Fruit fly (Drosophila melanogaster): ENCODE results near the gene CNPYb.

CNPYb gene

DNA sequence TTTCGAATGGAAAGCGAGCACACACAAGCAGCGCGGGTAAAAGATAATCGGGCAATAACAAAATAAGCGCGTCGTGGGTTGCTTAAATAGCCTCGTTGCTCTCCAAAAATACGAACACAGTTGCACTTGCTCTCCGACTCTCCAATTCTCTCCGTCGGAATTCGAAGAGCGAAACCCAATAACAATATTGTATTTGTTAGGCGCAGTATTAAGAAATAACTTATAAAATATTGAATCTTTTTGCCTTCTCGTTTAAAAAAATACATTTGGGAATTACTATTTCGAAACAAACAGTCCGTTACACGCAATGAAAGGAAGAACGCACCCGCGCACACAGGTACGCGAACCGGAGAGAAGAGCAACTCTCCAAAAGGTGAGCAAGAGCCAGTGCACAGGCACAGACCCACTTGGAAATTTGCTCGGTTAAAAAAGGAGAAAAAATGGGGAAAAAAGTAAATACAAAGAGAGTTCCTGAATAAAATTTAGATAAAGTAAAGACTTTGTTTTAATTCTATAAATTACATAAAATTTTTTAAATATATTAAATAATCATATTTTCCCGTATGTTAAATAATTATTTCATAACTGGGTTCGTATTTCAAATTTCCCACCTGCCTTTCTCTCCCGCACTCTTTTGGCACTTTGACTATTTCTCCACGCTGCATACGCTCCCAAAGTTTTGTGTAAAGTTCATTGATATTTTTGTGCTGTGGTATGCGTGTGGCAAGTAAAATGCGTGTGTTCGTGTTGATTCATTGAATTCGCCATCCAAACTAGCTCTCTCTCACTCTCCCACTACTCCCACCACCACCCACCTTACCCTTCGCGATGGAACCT lies 9.4 kb downstream of the CNPYb start, which contains the start of gene Mkp3 (continued):
- TF ChIP-seq Met (GFP tag; optimal IDR thresholded peaks at IDR 0.05), result peak; percentile 73
- TF ChIP-seq CG16779 (tag; optimal IDR thresholded peaks at IDR 0.05), result peak; percentile 88
- TF ChIP-seq net (GFP tag; optimal IDR thresholded peaks at IDR 0.05), result peak; percentile 85
- TF ChIP-seq Sox15 (GFP tag; optimal IDR thresholded peaks at IDR 0.05), result peak; percentile 61
- peak; percentile 83 for TF ChIP-seq CG4318 (GFP tag; optimal IDR thresholded peaks at IDR 0.05)
- TF ChIP-seq fkh (GFP tag; optimal IDR thresholded peaks at IDR 0.05), result peak; percentile 81
- TF ChIP-seq CG6808 (GFP tag; optimal IDR thresholded peaks at IDR 0.05), result peak; percentile 87
- peak; percentile 70 for TF ChIP-seq Sox102F (GFP tag; optimal IDR thresholded peaks at IDR 0.05)
- peak; percentile 79 for TF ChIP-seq esn (GFP tag; optimal IDR thresholded peaks at IDR 0.05)
- peak; percentile 85 for TF ChIP-seq CG3919 (GFP tag; optimal IDR thresholded peaks at IDR 0.05)
- peak; percentile 69 for TF ChIP-seq Hr4 (GFP tag; optimal IDR thresholded peaks at IDR 0.05)
- peak; percentile 73 for TF ChIP-seq vri (GFP tag; optimal IDR thresholded peaks at IDR 0.05)
- peak; percentile 80 for TF ChIP-seq CG6792 (GFP tag; optimal IDR thresholded peaks at IDR 0.05)
- peak; percentile 97 for TF ChIP-seq CG8119 (GFP tag; IDR thresholded peaks at IDR 0.05)
- TF ChIP-seq achi (GFP tag; optimal IDR thresholded peaks at IDR 0.05), result peak; percentile 92
- peak; percentile 91 for TF ChIP-seq Gug (GFP tag; IDR thresholded peaks at IDR 0.05)
- TF ChIP-seq CG31627 (GFP tag; optimal IDR thresholded peaks at IDR 0.05), result peak; percentile 10
- peak; percentile 87 to 88 for TF ChIP-seq ss (GFP tag; optimal IDR thresholded peaks at IDR 0.05)
- TF ChIP-seq dsx (GFP tag; optimal IDR thresholded peaks at IDR 0.05; ENCODE audit: poor library complexity, severe bottlenecking), result peak; percentile 83
- peak; percentile 75 for TF ChIP-seq CG1621 (tag; optimal IDR thresholded peaks at IDR 0.05)
- peak; percentile 51 for TF ChIP-seq Hr39 (GFP tag; optimal IDR thresholded peaks at IDR 0.05)
- TF ChIP-seq fd59A (GFP tag; optimal IDR thresholded peaks at IDR 0.05), result peak; percentile 83
- TF ChIP-seq pdm3 (GFP tag; optimal IDR thresholded peaks at IDR 0.05), result peak; percentile 75
- TF ChIP-seq CG11902 (GFP tag; optimal IDR thresholded peaks at IDR 0.05), result peak; percentile 55
- TF ChIP-seq CG6163 (GFP tag; IDR thresholded peaks at IDR 0.05), result peak; percentile 93
- TF ChIP-seq CG8319 (GFP tag; optimal IDR thresholded peaks at IDR 0.05), result peak; percentile 61
- peak; percentile 71 for TF ChIP-seq dac (GFP tag; optimal IDR thresholded peaks at IDR 0.05)
- TF ChIP-seq CG15336 (GFP tag; IDR thresholded peaks at IDR 0.05), result peak; percentile 98
- TF ChIP-seq Sox14 (GFP tag; optimal IDR thresholded peaks at IDR 0.05), result peak; percentile 51
- peak; percentile 65 for TF ChIP-seq Blimp-1 (GFP tag; optimal IDR thresholded peaks at IDR 0.05)
- peak; percentile 87 for TF ChIP-seq CG10631 (GFP tag; optimal IDR thresholded peaks at IDR 0.05)

DNA sequence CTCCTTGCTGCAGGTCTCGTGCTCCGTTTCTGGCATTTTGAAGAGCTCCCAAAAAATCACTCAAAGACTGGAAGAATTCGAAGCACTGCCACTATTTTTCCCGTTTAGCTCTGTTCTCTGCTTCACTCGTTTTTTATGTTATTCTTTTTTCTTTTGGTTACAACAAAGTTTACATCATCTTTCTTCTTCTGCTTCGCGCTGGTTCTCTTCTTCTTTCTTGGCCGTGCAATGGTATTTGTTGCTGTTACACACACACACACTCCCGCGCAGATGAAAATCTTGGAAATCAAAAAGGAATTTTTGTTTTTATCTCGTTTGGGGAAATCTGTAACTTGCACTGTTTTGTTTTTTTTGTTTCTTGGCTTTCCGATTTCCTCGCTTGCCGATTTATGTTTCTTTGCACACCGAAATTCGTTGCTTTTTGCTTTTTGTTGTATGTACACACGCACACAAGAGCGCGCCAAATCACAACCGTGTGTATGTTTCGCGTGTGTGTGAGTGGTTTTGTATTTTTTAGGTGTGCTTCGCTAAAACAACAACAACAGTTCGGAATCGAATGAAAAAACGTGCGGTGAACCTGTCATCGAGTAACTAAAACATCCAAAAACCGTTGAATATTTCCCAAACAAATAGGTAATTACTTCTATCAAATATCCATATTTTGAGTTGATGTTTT lies 10.2 kb downstream of the CNPYb start:
- TF ChIP-seq eg (GFP tag; IDR thresholded peaks at IDR 0.05) (0 out of 3 replicates have a peak, but pooled peaks have one; percentile 11), lz (GFP tag; optimal IDR thresholded peaks at IDR 0.05) (no peak), Sox102F (GFP tag; optimal IDR thresholded peaks at IDR 0.05) (no peak), CG6808 (GFP tag; optimal IDR thresholded peaks at IDR 0.05) (peak; percentile 52), Blimp-1 (GFP tag; optimal IDR thresholded peaks at IDR 0.05) (no peak), CG11762 (GFP tag; optimal IDR thresholded peaks at IDR 0.05; ENCODE audit: insufficient read depth) (no peak), fkh (GFP tag; optimal IDR thresholded peaks at IDR 0.05) (peak; percentile 65), dsx (GFP tag; optimal IDR thresholded peaks at IDR 0.05; ENCODE audit: poor library complexity, severe bottlenecking) (peak; percentile 68), Gug (GFP tag; IDR thresholded peaks at IDR 0.05) (no peak), CG6276 (GFP tag; optimal IDR thresholded peaks at IDR 0.05) (peak; percentile 25)

DNA sequence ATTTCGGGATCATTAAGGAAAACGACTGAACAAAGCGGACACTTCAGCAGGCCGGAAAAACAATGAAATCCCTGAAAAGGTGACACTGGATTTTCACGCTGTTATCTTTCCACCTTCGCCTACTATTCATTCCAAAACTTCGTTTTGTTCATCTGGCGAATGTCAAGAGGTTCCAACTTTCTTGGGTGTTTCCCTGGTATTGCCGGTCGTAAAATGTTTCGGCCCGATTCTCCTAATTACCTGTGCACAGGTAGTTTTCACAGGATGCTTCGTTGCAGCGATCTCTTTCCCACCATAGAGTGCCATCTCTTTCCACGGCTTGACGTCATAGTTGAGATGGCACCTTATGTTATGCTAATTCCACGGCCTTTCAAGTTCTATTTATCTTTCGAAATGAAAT lies 12.9 kb downstream of the CNPYb start:
- TF ChIP-seq OdsH (GFP tag; optimal IDR thresholded peaks at IDR 0.05), result no peak
- no peak for TF ChIP-seq topi (GFP tag; optimal IDR thresholded peaks at IDR 0.05)
- no peak for TF ChIP-seq spab (GFP tag; optimal IDR thresholded peaks at IDR 0.05)
- TF ChIP-seq Hr39 (GFP tag; optimal IDR thresholded peaks at IDR 0.05), result no peak
- no peak for TF ChIP-seq Ets96B (tag; optimal IDR thresholded peaks at IDR 0.05)
- no peak for TF ChIP-seq CG11294 (GFP tag; IDR thresholded peaks at IDR 0.05)
- TF ChIP-seq CG3919 (GFP tag; optimal IDR thresholded peaks at IDR 0.05), result no peak
- TF ChIP-seq achi (GFP tag; optimal IDR thresholded peaks at IDR 0.05), result no peak

Measured in whole organism, prepupa.